Fruit fly (Drosophila melanogaster) whole organism, embryonic: ENCODE data around the gene CG5913.

Experiments
- Atf-2 ChIP-seq: fragments of 200-800 bp; sonication (Bioruptor generic); optimal IDR thresholded peaks from 2 replicates; lab custom pipeline; 2016; ENCODE audit warnings: missing biosample characterization, missing genetic modification characterization
- Blimp-1 ChIP-seq: fragments of 200-800 bp; sonication (Bioruptor generic); optimal IDR thresholded peaks from 3 replicates; lab custom pipeline; 2018; ENCODE audit warnings: missing biosample characterization, missing genetic modification characterization, mild to moderate bottlenecking, moderate library complexity, missing genetic modification reagents
- CG12219 ChIP-seq: fragments of 200-800 bp; sonication (Bioruptor generic); optimal IDR thresholded peaks from 3 replicates; lab custom pipeline; 2018; ENCODE audit warnings: missing biosample characterization, mild to moderate bottlenecking, missing genetic modification characterization
- CG12236 ChIP-seq: fragments of 200-800 bp; sonication (Bioruptor generic); optimal IDR thresholded peaks from 2 replicates; lab custom pipeline; 2016; ENCODE audit warnings: missing biosample characterization, missing genetic modification characterization
- CG13123 ChIP-seq: fragments of 200-800 bp; sonication (Bioruptor generic); optimal IDR thresholded peaks from 2 replicates; lab custom pipeline; 2016; ENCODE audit warnings: missing biosample characterization, missing genetic modification characterization
- CG13894 ChIP-seq: fragments of 200-800 bp; sonication (Bioruptor generic); optimal IDR thresholded peaks from 3 replicates; lab custom pipeline; 2018; ENCODE audit warnings: missing biosample characterization, mild to moderate bottlenecking, missing genetic modification characterization, moderate library complexity
- CG15011 ChIP-seq: fragments of 200-800 bp; sonication (Bioruptor generic); optimal IDR thresholded peaks from 3 replicates; lab custom pipeline; 2018; ENCODE audit warnings: missing biosample characterization, mild to moderate bottlenecking, missing genetic modification characterization
- CG16863 ChIP-seq: fragments of 200-800 bp; sonication (Bioruptor generic); optimal IDR thresholded peaks from 3 replicates; lab custom pipeline; 2016; ENCODE audit warnings: missing biosample characterization, missing genetic modification characterization
- CG17328 ChIP-seq: fragments of 200-800 bp; sonication (Bioruptor generic); IDR thresholded peaks from 2 replicates; pipeline ENCODE4 v1.3.6; 2022; ENCODE audit warnings: missing biosample characterization, missing genetic modification characterization
- CG17829 ChIP-seq: fragments of 200-800 bp; optimal IDR thresholded peaks from 2 replicates; lab custom pipeline; 2019; ENCODE audit warnings: missing biosample characterization, mild to moderate bottlenecking, missing genetic modification characterization, moderate library complexity
- CG1792 ChIP-seq: fragments of 200-800 bp; sonication (Bioruptor generic); optimal IDR thresholded peaks from 2 replicates; lab custom pipeline; 2016; ENCODE audit warnings: missing biosample characterization, missing genetic modification characterization
- CG1832 ChIP-seq: fragments of 200-800 bp; sonication (Bioruptor generic); optimal IDR thresholded peaks from 2 replicates; lab custom pipeline; 2017; ENCODE audit warnings: missing biosample characterization, mild to moderate bottlenecking, missing genetic modification characterization, inconsistent platforms
- CG18599 ChIP-seq: fragments of 200-800 bp; sonication (Bioruptor generic); optimal IDR thresholded peaks from 3 replicates; lab custom pipeline; 2017; ENCODE audit warnings: missing biosample characterization, missing genetic modification characterization, mild to moderate bottlenecking, moderate library complexity, missing genetic modification reagents
- CG2712 ChIP-seq: fragments of 200-800 bp; optimal IDR thresholded peaks from 3 replicates; lab custom pipeline; 2019; ENCODE audit warnings: missing biosample characterization, mild to moderate bottlenecking, missing genetic modification characterization, moderate library complexity
- CG30020 ChIP-seq: fragments of 200-800 bp; optimal IDR thresholded peaks from 2 replicates; lab custom pipeline; 2019; ENCODE audit warnings: missing biosample characterization, mild to moderate bottlenecking, missing genetic modification characterization, moderate library complexity
- CG33213 ChIP-seq: fragments of 200-800 bp; sonication (Bioruptor generic); optimal IDR thresholded peaks from 3 replicates; lab custom pipeline; 2016; ENCODE audit warnings: missing biosample characterization, missing genetic modification characterization
- CG4282 ChIP-seq: fragments of 200-800 bp; sonication (Bioruptor generic); optimal IDR thresholded peaks from 2 replicates; lab custom pipeline; 2016; ENCODE audit warnings: missing biosample characterization, missing genetic modification characterization
- CG4404 ChIP-seq: fragments of 200-800 bp; sonication (Bioruptor generic); IDR thresholded peaks from 2 replicates; pipeline ENCODE4 v1.3.6; 2022; ENCODE audit warnings: missing biosample characterization, missing genetic modification characterization
- CG4730 ChIP-seq: fragments of 200-800 bp; sonication (Bioruptor generic); IDR thresholded peaks from 2 replicates; pipeline ENCODE4 v1.3.6; 2022; ENCODE audit warnings: missing biosample characterization, missing genetic modification characterization
- CG6272 ChIP-seq: fragments of 200-800 bp; sonication (Bioruptor generic); IDR thresholded peaks from 2 replicates; pipeline ENCODE4 v1.3.6; 2022; ENCODE audit warnings: missing biosample characterization, missing genetic modification characterization
- CG6813 ChIP-seq: fragments of 200-800 bp; sonication (Bioruptor generic); optimal IDR thresholded peaks from 2 replicates; lab custom pipeline; 2017; ENCODE audit warnings: missing biosample characterization, missing genetic modification characterization, mild to moderate bottlenecking, moderate library complexity, missing genetic modification reagents
- CG7372 ChIP-seq: fragments of 200-800 bp; sonication (Bioruptor generic); IDR thresholded peaks from 2 replicates; pipeline ENCODE4 v1.3.6; 2022; ENCODE audit warnings: missing biosample characterization, missing genetic modification characterization
- CrebB ChIP-seq: fragments of 200-800 bp; sonication (Bioruptor generic); optimal IDR thresholded peaks from 3 replicates; lab custom pipeline; 2018; ENCODE audit warnings: missing biosample characterization, mild to moderate bottlenecking, missing genetic modification characterization
- Dad ChIP-seq: fragments of 200-800 bp; sonication (Bioruptor generic); optimal IDR thresholded peaks from 3 replicates; lab custom pipeline; 2016; ENCODE audit warnings: missing biosample characterization, missing genetic modification characterization
- Deaf1 ChIP-seq: fragments of 200-800 bp; optimal IDR thresholded peaks from 3 replicates; lab custom pipeline; 2019; ENCODE audit warnings: missing biosample characterization, mild to moderate bottlenecking, missing genetic modification characterization, moderate library complexity
- H2.0 ChIP-seq: fragments of 200-800 bp; sonication (Bioruptor generic); IDR thresholded peaks from 2 replicates; pipeline ENCODE4 v1.3.6; 2022; ENCODE audit warnings: missing biosample characterization, missing genetic modification characterization
- Hey ChIP-seq: fragments of 200-800 bp; sonication (Bioruptor generic); optimal IDR thresholded peaks from 3 replicates; lab custom pipeline; 2018; ENCODE audit warnings: missing biosample characterization, mild to moderate bottlenecking, missing genetic modification characterization
- MTF-1 ChIP-seq: fragments of 200-800 bp; sonication (Bioruptor generic); optimal IDR thresholded peaks from 2 replicates; lab custom pipeline; 2018; ENCODE audit warnings: missing biosample characterization, mild to moderate bottlenecking, missing genetic modification characterization, borderline replicate concordance
- Nf-YA ChIP-seq: fragments of 200-800 bp; sonication (Bioruptor generic); IDR thresholded peaks from 2 replicates; pipeline ENCODE4 v1.3.6; 2022; ENCODE audit warnings: missing biosample characterization, missing genetic modification characterization
- bigmax ChIP-seq: fragments of 200-800 bp; sonication (Bioruptor generic); optimal IDR thresholded peaks from 2 replicates; lab custom pipeline; 2018; ENCODE audit warnings: missing biosample characterization, mild to moderate bottlenecking, missing genetic modification characterization
- br ChIP-seq: fragments of >200 bp; optimal IDR thresholded peaks from 2 replicates; lab custom pipeline; 2017
- crp ChIP-seq, 2 experiments: fragments of 200-800 bp; sonication (Bioruptor generic); optimal IDR thresholded peaks; 2 replicates in 1 of 2; 3 replicates in 1 of 2; lab custom pipeline; 2017; ENCODE audit warnings: missing biosample characterization in 2 of 2, missing genetic modification characterization in 2 of 2, mild to moderate bottlenecking in 1 of 2, moderate library complexity in 1 of 2
- da ChIP-seq: fragments of 200-800 bp; sonication (Bioruptor generic); optimal IDR thresholded peaks from 2 replicates; lab custom pipeline; 2016; ENCODE audit warnings: missing biosample characterization, missing genetic modification characterization
- emc ChIP-seq: fragments of 200-800 bp; sonication (Bioruptor generic); optimal IDR thresholded peaks from 2 replicates; lab custom pipeline; 2016; ENCODE audit warnings: missing biosample characterization, missing genetic modification characterization
- fru ChIP-seq: fragments of >200 bp; optimal IDR thresholded peaks from 2 replicates; lab custom pipeline; 2017
- grn ChIP-seq: fragments of 200-800 bp; sonication (Bioruptor generic); optimal IDR thresholded peaks from 3 replicates; lab custom pipeline; 2017; ENCODE audit warnings: missing biosample characterization, missing genetic modification characterization
- jumu ChIP-seq: fragments of 200-800 bp; sonication (Bioruptor generic); optimal IDR thresholded peaks from 3 replicates; lab custom pipeline; 2016; ENCODE audit warnings: missing biosample characterization, missing genetic modification characterization
- lab ChIP-seq: fragments of 200-800 bp; sonication (Bioruptor generic); optimal IDR thresholded peaks from 3 replicates; lab custom pipeline; 2017; ENCODE audit warnings: missing biosample characterization, missing genetic modification characterization, mild to moderate bottlenecking, moderate library complexity, missing genetic modification reagents
- lov ChIP-seq, 2 experiments: fragments of 200-800 bp in 1 of 2; fragments of >200 bp in 1 of 2; sonication (Bioruptor generic) in 1 of 2; IDR thresholded peaks in 1 of 2; optimal IDR thresholded peaks in 1 of 2; 2 replicates in 1 of 2; 3 replicates in 1 of 2; pipeline versions ENCODE4 v1.3.6 to Lab custom; 2017 to 2022; ENCODE audit warnings: missing biosample characterization in 1 of 2, missing genetic modification characterization in 1 of 2
- nau ChIP-seq: fragments of 200-800 bp; sonication (Bioruptor generic); optimal IDR thresholded peaks from 3 replicates; lab custom pipeline; 2017; ENCODE audit warnings: missing biosample characterization, mild to moderate bottlenecking, missing genetic modification characterization, missing genetic modification reagents
- nerfin-2 ChIP-seq: fragments of 200-800 bp; sonication (Bioruptor generic); IDR thresholded peaks from 2 replicates; pipeline ENCODE4 v1.3.6; 2022; ENCODE audit warnings: missing biosample characterization, missing genetic modification characterization; ENCODE audit not compliant: partially characterized antibody
- odd ChIP-seq: fragments of 200-800 bp; sonication (Bioruptor generic); optimal IDR thresholded peaks from 2 replicates; lab custom pipeline; 2017; ENCODE audit warnings: missing biosample characterization, mild to moderate bottlenecking, missing genetic modification characterization
- shn ChIP-seq: fragments of 200-800 bp; sonication (Bioruptor generic); optimal IDR thresholded peaks from 3 replicates; lab custom pipeline; 2016; ENCODE audit warnings: missing biosample characterization, missing genetic modification characterization
- sisA ChIP-seq: fragments of 200-800 bp; sonication (Bioruptor generic); IDR thresholded peaks from 2 replicates; pipeline ENCODE4 v1.3.6; 2022; ENCODE audit warnings: missing biosample characterization, missing genetic modification characterization
- sna ChIP-seq: fragments of 200-800 bp; sonication (Bioruptor generic); IDR thresholded peaks from 2 replicates; pipeline ENCODE4 v1.3.6; 2022; ENCODE audit warnings: missing biosample characterization, missing genetic modification characterization; ENCODE audit not compliant: partially characterized antibody
- stc ChIP-seq: fragments of 200-800 bp; sonication (Bioruptor generic); IDR thresholded peaks from 2 replicates; pipeline ENCODE4 v1.3.6; 2022; ENCODE audit warnings: missing biosample characterization, missing genetic modification characterization
- tap ChIP-seq: fragments of 200-800 bp; optimal IDR thresholded peaks from 3 replicates; lab custom pipeline; 2019; ENCODE audit warnings: missing biosample characterization, mild to moderate bottlenecking, missing genetic modification characterization, moderate library complexity
- tll ChIP-seq, 2 experiments: fragments of 200-800 bp in 1 of 2; fragments of >200 bp in 1 of 2; sonication (Bioruptor generic) in 1 of 2; optimal IDR thresholded peaks; 2 replicates each; lab custom pipeline; 2017 to 2019; ENCODE audit warnings: missing biosample characterization in 2 of 2, missing genetic modification characterization in 2 of 2, mild to moderate bottlenecking in 1 of 2, moderate library complexity in 1 of 2
- yki ChIP-seq: fragments of >200 bp; optimal IDR thresholded peaks from 3 replicates; lab custom pipeline; 2018
- zfh2 ChIP-seq: fragments of 200-800 bp; sonication (Bioruptor generic); optimal IDR thresholded peaks from 2 replicates; lab custom pipeline; 2016; ENCODE audit warnings: missing biosample characterization, missing genetic modification characterization

The CG5913 gene

DNA sequence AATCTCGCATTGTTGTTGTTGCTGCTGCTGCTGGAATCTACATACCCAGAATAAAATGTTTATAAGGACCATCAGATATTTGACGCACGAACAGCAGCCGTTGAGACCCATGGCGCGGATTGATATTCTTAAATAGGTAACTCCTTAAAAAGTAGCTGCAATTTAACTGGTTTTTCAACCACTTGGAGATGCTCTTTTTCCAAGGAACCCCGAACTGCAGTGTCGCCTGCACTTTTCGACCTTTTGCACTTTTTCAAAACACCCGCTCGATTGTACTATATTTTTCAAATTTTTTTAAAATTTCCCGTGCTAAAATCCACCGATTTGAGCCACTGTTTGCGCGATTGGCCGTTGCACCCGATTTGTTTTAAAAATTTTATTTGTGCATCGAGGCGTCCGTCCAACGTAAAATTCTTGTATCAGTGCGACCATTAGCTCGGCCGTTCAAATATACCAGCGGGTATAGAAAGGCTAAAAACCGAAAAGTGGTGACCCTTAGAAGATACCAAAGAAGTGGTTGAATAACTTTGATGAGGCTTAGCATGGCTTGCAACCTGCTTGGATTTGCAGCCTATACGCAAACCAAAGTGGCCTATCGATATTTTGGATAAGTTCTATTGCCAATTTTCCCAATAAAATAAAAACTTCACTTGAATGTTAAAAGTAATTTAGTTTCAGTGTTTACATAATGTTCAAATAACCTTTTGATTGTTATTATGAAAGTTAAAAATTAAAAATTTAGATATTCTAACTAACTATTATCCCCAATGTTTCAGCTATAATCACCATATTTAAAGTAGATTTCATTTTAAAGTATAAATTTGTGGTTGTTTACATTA, 12.1 kb upstream of the CG5913 start, which contains the start of gene Tsp96F (continued):
- no peak for TF ChIP-seq Deaf1 (tag; lab: Kevin White, UChicago)
- no peak for TF ChIP-seq CG6813 (GFP tag; lab: Kevin White, UChicago)
- no peak for TF ChIP-seq shn
- TF ChIP-seq CrebB = no peak
- TF ChIP-seq br (lab: Kevin White, UChicago) = no peak
- no peak for TF ChIP-seq stc (GFP tag; lab: Robert Waterston, UW)
- no peak for TF ChIP-seq CG30020 (tag; lab: Kevin White, UChicago)
- TF ChIP-seq nau (GFP tag; lab: Kevin White, UChicago) = no peak
- peak; percentile 7 for TF ChIP-seq CG2712 (tag; lab: Kevin White, UChicago)
- no peak for TF ChIP-seq CG17328 (GFP tag; lab: Robert Waterston, UW)
- peak; percentile 24 for TF ChIP-seq Dad
- TF ChIP-seq CG6272 (GFP tag; lab: Robert Waterston, UW) = no peak
- no peak for TF ChIP-seq crp (GFP tag; optimal IDR thresholded peaks at IDR 0.05; lab: Kevin White, UChicago)
- no peak for TF ChIP-seq CG18599 (GFP tag; lab: Kevin White, UChicago)
- TF ChIP-seq CG13123 (GFP tag; lab: Kevin White, UChicago) = no peak
- no peak for TF ChIP-seq CG1792 (GFP tag; lab: Kevin White, UChicago)
- no peak for TF ChIP-seq nerfin-2 (GFP tag; lab: Robert Waterston, UW)
- no peak for TF ChIP-seq CG1832 (GFP tag; lab: Kevin White, UChicago)
- TF ChIP-seq CG12219 (GFP tag; lab: Kevin White, UChicago) = peak; percentile 6
- TF ChIP-seq CG12236 (GFP tag; lab: Kevin White, UChicago) = no peak
- TF ChIP-seq grn (GFP tag; lab: Kevin White, UChicago) = no peak
- TF ChIP-seq fru = no peak
- 0 out of 2 replicates have a peak, but pooled peaks have one; percentile 0 for TF ChIP-seq sna
- TF ChIP-seq CG4730 (GFP tag; lab: Robert Waterston, UW) = no peak
- no peak for TF ChIP-seq sisA
- no peak for TF ChIP-seq bigmax (GFP tag; lab: Kevin White, UChicago)
- TF ChIP-seq H2.0 (GFP tag; lab: Robert Waterston, UW) = no peak
- peak; percentile 4 for TF ChIP-seq CG17829 (tag; lab: Kevin White, UChicago)
- TF ChIP-seq CG15011 (GFP tag; lab: Kevin White, UChicago) = no peak
- peak; percentile 42 for TF ChIP-seq MTF-1 (GFP tag; lab: Kevin White, UChicago)
- peak; percentile 66 for TF ChIP-seq CG33213 (GFP tag; lab: Kevin White, UChicago)
- no peak for TF ChIP-seq tll (GFP tag; optimal IDR thresholded peaks at IDR 0.05; lab: Kevin White, UChicago)
- no peak for TF ChIP-seq emc
- no peak for TF ChIP-seq Blimp-1 (GFP tag; lab: Kevin White, UChicago)
- TF ChIP-seq jumu (GFP tag; lab: Kevin White, UChicago) = no peak
- no peak for TF ChIP-seq Hey (tag; lab: Kevin White, UChicago)
- TF ChIP-seq CG13894 (tag; lab: Kevin White, UChicago) = no peak
- TF ChIP-seq yki = no peak
- no peak for TF ChIP-seq CG16863
- no peak for TF ChIP-seq Atf-2 (GFP tag; lab: Kevin White, UChicago)
- no peak for TF ChIP-seq CG4282 (GFP tag; lab: Kevin White, UChicago)
- TF ChIP-seq CG4404 (GFP tag; lab: Robert Waterston, UW) = no peak
- TF ChIP-seq da (GFP tag; lab: Kevin White, UChicago) = no peak
- TF ChIP-seq tap (tag; lab: Kevin White, UChicago) = no peak
- peak; percentile 4 for TF ChIP-seq lab (GFP tag; lab: Kevin White, UChicago)
- no peak for TF ChIP-seq zfh2 (GFP tag; lab: Kevin White, UChicago)
- TF ChIP-seq odd (GFP tag; lab: Kevin White, UChicago) = no peak
- no peak for TF ChIP-seq Nf-YA (GFP tag; lab: Robert Waterston, UW)
- TF ChIP-seq lov (optimal IDR thresholded peaks at IDR 0.05; lab: Kevin White, UChicago) = no peak
- TF ChIP-seq lov (GFP tag; IDR thresholded peaks at IDR 0.05; lab: Robert Waterston, UW) = no peak
- no peak for TF ChIP-seq CG7372
